Worm (Caenorhabditis elegans): ENCODE data around the gene unc-130.

unc-130 gene

DNA sequence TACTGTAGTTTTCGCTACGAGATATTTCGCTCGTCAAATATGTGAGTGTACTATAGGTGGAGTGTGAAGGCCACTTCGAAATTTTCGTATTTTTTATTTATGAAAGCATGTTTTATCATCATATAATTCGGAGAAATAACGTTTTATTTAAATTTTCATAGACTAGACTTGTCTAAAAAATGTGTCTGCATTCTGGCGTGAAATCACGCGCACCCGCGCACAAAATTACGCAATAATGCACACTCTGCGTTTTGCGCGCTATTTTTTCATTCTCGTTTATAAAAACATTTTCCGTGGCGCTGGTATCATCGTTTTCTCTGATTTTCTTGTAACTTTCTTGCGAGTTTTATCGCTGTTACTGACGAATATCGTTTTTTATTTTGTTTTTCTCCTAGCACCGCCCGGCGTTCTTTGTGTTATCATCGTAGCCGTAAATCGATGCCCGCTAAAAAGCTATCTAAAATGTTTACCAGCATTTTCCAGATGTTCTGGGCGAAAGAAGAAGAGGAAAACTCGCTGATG is 15.5 kb downstream of the unc-130 start, which contains the start of gene saps-1:
Gene saps-1, plus strand, starts transcription at position 472 of the 522 bp plus-strand sequence.
- peak; percentile 35 for TF ChIP-seq gmeb-1 (tag; optimal IDR thresholded peaks at IDR 0.05)
- TF ChIP-seq elt-3 (tag; optimal IDR thresholded peaks at IDR 0.05): no peak
- no peak for TF ChIP-seq nhr-12 (tag; optimal IDR thresholded peaks at IDR 0.05)
- peak; percentile 31 for TF ChIP-seq fos-1 (tag; optimal IDR thresholded peaks at IDR 0.05)
- TF ChIP-seq lsy-2 (tag; optimal IDR thresholded peaks at IDR 0.05): peak in 1 of 2 experiments; percentile 36
- TF ChIP-seq unc-55 (GFP tag; optimal IDR thresholded peaks at IDR 0.05): peak; percentile 25
- no peak for TF ChIP-seq ceh-16 (tag; optimal IDR thresholded peaks at IDR 0.05)
- TF ChIP-seq nhr-129 (tag; optimal IDR thresholded peaks at IDR 0.05): peak; percentile 25
- TF ChIP-seq nhr-10 (tag; optimal IDR thresholded peaks at IDR 0.05): no peak
- TF ChIP-seq C34F6.9 (tag; optimal IDR thresholded peaks at IDR 0.05): peak; percentile 10

DNA sequence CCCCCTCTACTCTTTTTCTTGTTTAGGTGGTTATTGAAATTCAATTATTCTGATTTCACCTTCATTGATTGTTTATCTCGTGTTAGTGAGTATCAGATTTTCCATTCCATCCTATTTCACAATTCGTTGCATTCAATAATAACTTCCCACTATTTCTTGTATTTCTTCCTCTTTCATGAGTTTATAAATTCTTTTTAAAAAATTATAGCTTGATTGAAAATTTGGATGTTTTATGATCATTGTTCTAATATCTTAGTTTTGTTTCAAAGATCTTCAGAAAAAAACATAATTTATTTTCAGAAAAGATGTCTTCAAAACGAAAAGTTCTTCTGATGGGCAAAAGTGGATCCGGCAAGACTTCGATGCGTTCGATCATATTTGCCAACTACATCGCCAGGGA is 19.3 kb downstream of the unc-130 start, which contains the start of gene raga-1:
Gene raga-1, plus strand, starts transcription at position 301 of the 400 bp plus-strand sequence.
- TF ChIP-seq sma-3 (GFP tag; optimal IDR thresholded peaks at IDR 0.05) (no peak), crh-2 (tag; optimal IDR thresholded peaks at IDR 0.05) (no peak), peb-1 (tag; optimal IDR thresholded peaks at IDR 0.05) (no peak), lin-13 (GFP tag; optimal IDR thresholded peaks at IDR 0.05) (no peak), R02D3.7 (tag; optimal IDR thresholded peaks at IDR 0.05) (no peak), egl-27 (tag; optimal IDR thresholded peaks at IDR 0.05) (no peak), nhr-77 (tag; optimal IDR thresholded peaks at IDR 0.05) (no peak), ZK546.5 (tag; optimal IDR thresholded peaks at IDR 0.05) (no peak), ztf-1 (GFP tag; conservative IDR thresholded peaks at IDR 0.05) (no peak), ztf-11 (tag; optimal IDR thresholded peaks at IDR 0.05) (no peak), snpc-4 (tag; optimal IDR thresholded peaks at IDR 0.05) (no peak)

DNA sequence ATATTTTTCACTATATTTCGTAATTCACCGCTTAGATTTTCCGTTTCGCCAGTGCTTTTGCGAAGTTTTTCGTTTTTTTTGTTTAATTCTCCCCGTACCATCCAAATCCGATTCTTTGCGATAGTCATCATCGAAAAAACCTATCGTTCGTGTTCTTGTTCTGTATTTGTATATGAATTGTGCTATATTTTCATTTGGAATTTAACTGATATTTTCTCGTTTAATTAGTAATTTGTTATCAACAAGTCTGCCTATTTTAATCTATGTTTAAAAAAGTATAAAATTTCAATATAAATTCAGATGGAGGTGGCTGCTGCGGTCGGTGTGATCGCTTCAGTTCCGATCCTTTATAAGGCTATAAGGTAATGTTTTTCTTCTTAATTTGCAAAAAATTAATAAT is 20.8 kb downstream of the unc-130 start, which contains the start of gene samp-1:
Gene samp-1, plus strand, starts transcription at position 301 of the 400 bp plus-strand sequence.
- no peak for TF ChIP-seq C34F6.9 (tag; optimal IDR thresholded peaks at IDR 0.05)
- TF ChIP-seq aly-2 (tag; optimal IDR thresholded peaks at IDR 0.05): no peak
- TF ChIP-seq gmeb-1 (tag; optimal IDR thresholded peaks at IDR 0.05): no peak
- TF ChIP-seq nhr-6 (tag; optimal IDR thresholded peaks at IDR 0.05): no peak
- no peak for TF ChIP-seq unc-55 (GFP tag; optimal IDR thresholded peaks at IDR 0.05)
- TF ChIP-seq ztf-1 (GFP tag; conservative IDR thresholded peaks at IDR 0.05): no peak
- no peak for TF ChIP-seq unc-39 (tag; optimal IDR thresholded peaks at IDR 0.05)
- no peak for TF ChIP-seq nhr-10 (tag; optimal IDR thresholded peaks at IDR 0.05)
- TF ChIP-seq nhr-129 (tag; optimal IDR thresholded peaks at IDR 0.05): no peak
- no peak for TF ChIP-seq nhr-25 (tag; optimal IDR thresholded peaks at IDR 0.05)
- TF ChIP-seq F13H6.1 (tag; optimal IDR thresholded peaks at IDR 0.05): no peak
- TF ChIP-seq peb-1 (tag; optimal IDR thresholded peaks at IDR 0.05): no peak

DNA sequence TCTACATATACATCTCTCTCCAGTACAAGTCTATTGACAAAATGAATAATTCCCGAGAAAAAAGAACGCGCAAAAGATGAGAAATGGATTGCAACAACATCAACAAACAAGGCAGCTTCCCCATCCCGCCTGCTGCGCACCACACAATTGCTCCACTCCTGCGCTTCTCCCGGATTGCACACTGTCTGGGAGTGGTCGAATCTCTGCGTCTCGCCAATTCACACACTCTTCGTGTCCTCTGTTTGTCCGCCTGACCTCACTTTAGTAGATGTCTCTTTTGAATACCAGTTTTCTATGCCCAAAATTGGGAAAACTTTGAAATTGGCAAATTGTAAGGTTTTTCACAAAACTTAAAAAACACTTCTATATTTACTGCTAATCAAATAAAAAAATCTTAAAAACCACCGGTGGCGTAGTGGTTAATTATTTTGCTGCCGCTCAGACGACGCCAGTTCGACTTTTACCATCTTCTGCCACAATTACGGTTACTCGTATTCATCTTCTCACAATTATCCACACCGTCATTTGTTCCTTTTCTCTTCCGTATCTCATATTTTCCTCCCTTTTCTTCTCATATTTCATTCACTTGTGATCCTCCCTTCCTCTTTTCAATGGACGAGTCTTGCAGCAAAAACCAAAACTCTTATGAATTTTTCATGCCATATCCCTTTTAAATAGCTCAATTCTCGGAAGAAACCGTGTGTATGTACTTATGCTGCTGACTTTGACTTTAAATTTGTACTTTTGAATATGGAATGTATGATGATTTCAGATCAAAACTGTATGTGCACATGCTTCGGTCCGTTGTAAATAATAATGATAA is 24.1 kb downstream of the unc-130 start, which contains the start of gene rsf-1:
Gene rsf-1, plus strand, starts transcription at position 773 of the 823 bp plus-strand sequence.
- TF ChIP-seq unc-55 (GFP tag; optimal IDR thresholded peaks at IDR 0.05) (peak; percentile 39), ztf-11 (tag; optimal IDR thresholded peaks at IDR 0.05) (no peak), unc-62 (GFP tag; optimal IDR thresholded peaks at IDR 0.05) (no peak), nhr-12 (tag; optimal IDR thresholded peaks at IDR 0.05) (no peak), mdl-1 (tag; optimal IDR thresholded peaks at IDR 0.05) (peak in 1 of 2 experiments; percentile 7), ztf-1 (GFP tag; conservative IDR thresholded peaks at IDR 0.05) (no peak), peb-1 (tag; optimal IDR thresholded peaks at IDR 0.05) (no peak), gmeb-1 (tag; optimal IDR thresholded peaks at IDR 0.05) (no peak), nhr-129 (tag; optimal IDR thresholded peaks at IDR 0.05) (peak; percentile 32), aly-2 (tag; optimal IDR thresholded peaks at IDR 0.05) (no peak), nhr-10 (tag; optimal IDR thresholded peaks at IDR 0.05) (no peak), R02D3.7 (tag; optimal IDR thresholded peaks at IDR 0.05) (no peak), elt-3 (tag; optimal IDR thresholded peaks at IDR 0.05) (no peak), nhr-77 (tag; optimal IDR thresholded peaks at IDR 0.05) (no peak), C34F6.9 (tag; optimal IDR thresholded peaks at IDR 0.05) (peak; percentile 41), sma-9 (GFP tag; optimal IDR thresholded peaks at IDR 0.05) (peak; percentile 30), sma-9 (tag; optimal IDR thresholded peaks at IDR 0.05) (no peak), nhr-21 (tag; optimal IDR thresholded peaks at IDR 0.05) (no peak), nhr-25 (tag; optimal IDR thresholded peaks at IDR 0.05) (no peak), nhr-237 (tag; optimal IDR thresholded peaks at IDR 0.05) (no peak), ceh-82 (tag; optimal IDR thresholded peaks at IDR 0.05) (no peak), fos-1 (tag; optimal IDR thresholded peaks at IDR 0.05) (no peak), lin-13 (GFP tag; optimal IDR thresholded peaks at IDR 0.05) (no peak), nhr-11 (tag; optimal IDR thresholded peaks at IDR 0.05) (no peak), elt-1 (tag; optimal IDR thresholded peaks at IDR 0.05) (no peak), egl-27 (tag; optimal IDR thresholded peaks at IDR 0.05) (no peak), unc-39 (tag; optimal IDR thresholded peaks at IDR 0.05) (no peak), ZK546.5 (tag; optimal IDR thresholded peaks at IDR 0.05) (no peak), blmp-1 (tag; optimal IDR thresholded peaks at IDR 0.05; ENCODE audit: insufficient read depth) (no peak), skn-1 (tag; optimal IDR thresholded peaks at IDR 0.05) (no peak), crh-2 (tag; optimal IDR thresholded peaks at IDR 0.05) (no peak), ztf-4 (tag; optimal IDR thresholded peaks at IDR 0.05) (no peak), sma-3 (GFP tag; optimal IDR thresholded peaks at IDR 0.05) (no peak), mbf-1 (tag; optimal IDR thresholded peaks at IDR 0.05) (no peak), ama-1 (optimal IDR thresholded peaks at IDR 0.05) (no peak), F13H6.1 (tag; optimal IDR thresholded peaks at IDR 0.05) (peak; percentile 58), lin-39 (tag; optimal IDR thresholded peaks at IDR 0.05) (no peak), lin-11 (tag; optimal IDR thresholded peaks at IDR 0.05) (no peak)

Data from whole organism, L2 larva.